Fruit fly (Drosophila melanogaster) whole organism: ENCODE data around the gene CG12795.

Experiments used
- CG8478 ChIP-seq: fragments of >200 bp; optimal IDR thresholded peaks from 2 replicates; lab custom pipeline; 2018; ENCODE audit warnings: inconsistent platforms
- Dll ChIP-seq: fragments of >200 bp; optimal IDR thresholded peaks from 2 replicates; lab custom pipeline; 2017
- EcR ChIP-seq, 2 experiments: fragments of >200 bp; optimal IDR thresholded peaks; 2 replicates each; lab custom pipeline; 2017; ENCODE audit warnings: missing biosample characterization in 2 of 2, missing genetic modification characterization in 2 of 2, missing genetic modification reagents in 2 of 2
- pan ChIP-seq: fragments of >200 bp; optimal IDR thresholded peaks from 2 replicates; lab custom pipeline; 2017
- psq ChIP-seq: fragments of >200 bp; optimal IDR thresholded peaks from 2 replicates; lab custom pipeline; 2017

DNA sequence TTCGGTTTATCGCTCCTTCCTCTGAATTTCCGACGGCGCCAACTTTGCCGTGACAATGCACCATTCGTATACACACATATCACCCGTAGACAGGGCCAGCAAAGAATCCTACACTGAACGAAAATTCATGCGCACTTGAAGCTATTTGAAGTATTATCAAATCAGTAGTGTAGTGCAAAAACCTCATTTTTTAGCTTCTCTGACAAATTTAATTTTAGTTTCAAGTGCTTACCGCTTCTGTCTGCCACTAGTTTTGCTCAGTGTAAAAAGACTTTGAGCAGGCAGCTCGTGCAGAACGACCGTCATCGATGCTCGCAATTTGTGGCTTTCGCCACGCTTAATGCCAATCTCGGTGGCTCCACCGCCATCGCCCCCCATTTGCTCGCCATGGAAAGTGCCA is 7.5 kb upstream of the CG12795 start:
- no peak for TF ChIP-seq pan (lab: Kevin White, UChicago)
- no peak for TF ChIP-seq Dll (lab: Kevin White, UChicago)
- no peak for TF ChIP-seq psq (lab: Kevin White, UChicago)
- TF ChIP-seq CG8478 (lab: Kevin White, UChicago) = no peak
- no peak for TF ChIP-seq EcR (GFP tag; optimal IDR thresholded peaks at IDR 0.05; lab: Kevin White, UChicago)
